Fruit fly (Drosophila melanogaster): ENCODE measurements around the gene CG46439.

CG46439 gene

DNA sequence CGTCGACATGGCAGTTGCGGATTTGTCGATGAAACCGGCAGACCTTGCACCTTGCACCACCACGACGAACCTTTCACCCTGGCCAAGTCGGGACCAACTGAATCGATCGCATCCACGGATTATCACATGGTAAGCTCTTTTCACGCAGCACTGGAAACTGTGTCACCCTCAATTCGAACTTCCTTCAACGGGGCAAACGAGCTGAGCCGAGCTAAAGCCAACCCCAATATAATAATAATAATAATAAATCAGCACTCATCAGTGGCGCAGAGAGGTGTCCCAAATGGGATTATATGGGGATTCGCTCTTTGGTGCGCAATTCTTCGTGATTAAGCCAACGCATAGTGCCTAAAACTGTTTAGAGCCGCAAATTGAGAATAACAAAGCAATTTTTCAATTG lies 44.8 kb downstream of the CG46439 start, which contains the start of gene CG43693:
TSS of gene CG43693 (minus strand) at position 101 of the 400 bp plus-strand sequence.
- TF ChIP-seq noc (tag; optimal IDR thresholded peaks at IDR 0.05): no peak

- TF ChIP-seq noc (tag; optimal IDR thresholded peaks at IDR 0.05): peak; percentile 26
Observed at dm6 chr3L:11049414-11049813, 46.6 kb downstream of the CG46439 start.

DNA sequence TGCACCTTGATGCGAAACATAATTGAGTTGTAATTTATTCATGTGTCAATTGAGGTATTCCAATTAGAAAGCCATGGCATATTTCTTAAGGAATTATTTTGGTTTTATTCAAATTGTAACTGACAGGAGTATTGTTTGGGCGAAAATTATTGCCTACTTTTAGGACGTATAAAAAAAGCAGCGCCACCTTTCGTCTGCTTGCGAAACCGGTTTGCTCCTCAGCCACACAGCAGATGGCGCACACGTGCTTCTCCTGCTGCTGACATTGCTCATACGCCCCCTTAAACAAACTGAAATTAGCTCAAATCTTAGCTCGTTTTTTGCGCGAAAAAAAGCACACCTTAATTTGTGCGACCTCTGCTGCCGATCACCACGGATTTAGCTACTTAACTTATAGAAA lies 48.2 kb downstream of the CG46439 start:
- TF ChIP-seq noc (tag; optimal IDR thresholded peaks at IDR 0.05): no peak

- TF ChIP-seq noc (tag; optimal IDR thresholded peaks at IDR 0.05): no peak
Observed at dm6 chr3L:11046559-11046958, 49.5 kb downstream of the CG46439 start.

DNA sequence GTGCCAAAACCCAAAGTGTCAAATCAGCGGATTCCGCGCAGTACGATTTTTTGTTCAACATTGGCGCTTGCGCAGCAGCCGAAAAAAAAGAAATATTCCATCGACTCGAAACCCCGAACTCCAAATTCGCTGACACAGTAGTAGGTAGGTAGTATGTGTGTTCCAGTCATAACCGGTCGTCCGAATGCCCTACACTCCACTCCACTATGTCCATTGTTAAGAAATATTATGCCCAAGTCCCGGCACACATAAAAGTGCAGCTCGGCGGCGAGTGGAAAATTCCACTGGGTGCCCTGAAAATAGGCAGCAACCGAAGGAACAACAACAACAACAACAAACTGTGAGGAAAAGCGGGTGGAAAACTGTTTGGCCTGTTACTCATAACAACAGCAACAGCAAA lies 51.0 kb downstream of the CG46439 start:
- no peak for TF ChIP-seq noc (tag; optimal IDR thresholded peaks at IDR 0.05)

dm6 chr3L:11043650-11044049 lies 52.4 kb downstream of the CG46439 start:
- no peak for TF ChIP-seq noc (tag; optimal IDR thresholded peaks at IDR 0.05)
